Worm (Caenorhabditis elegans) whole organism, late embryonic: ENCODE results near the gene gtf-2A2.

Source experiments
- C38D4.7 ChIP-seq: fragments of 200-800 bp; sonication (Bioruptor generic); optimal IDR thresholded peaks from 2 replicates; lab custom pipeline; 2018; ENCODE audit warnings: mild to moderate bottlenecking, missing genetic modification characterization, moderate library complexity, missing compliant biosample characterization
- F13H6.1 ChIP-seq: sonication (generic microtip); optimal IDR thresholded peaks from 2 replicates; lab custom pipeline; 2016; ENCODE audit warnings: missing genetic modification characterization, missing compliant biosample characterization
- K02D7.2 ChIP-seq: sonication (generic microtip); optimal IDR thresholded peaks from 2 replicates; lab custom pipeline; 2017; ENCODE audit warnings: mild to moderate bottlenecking, missing genetic modification characterization, missing compliant biosample characterization
- T23F11.4 ChIP-seq: fragments of 200-800 bp; sonication (Bioruptor generic); optimal IDR thresholded peaks from 2 replicates; lab custom pipeline; 2018; ENCODE audit warnings: mild to moderate bottlenecking, missing genetic modification characterization, missing compliant biosample characterization
- Y22D7AL.16 ChIP-seq: sonication (generic microtip); optimal IDR thresholded peaks from 2 replicates; lab custom pipeline; 2016; ENCODE audit warnings: missing genetic modification characterization, missing compliant biosample characterization
- ahr-1 ChIP-seq: sonication (generic microtip); optimal IDR thresholded peaks from 2 replicates; lab custom pipeline; 2016; ENCODE audit warnings: missing genetic modification characterization, missing compliant biosample characterization
- ama-1 ChIP-seq: fragments of 150-350 bp; optimal IDR thresholded peaks from 2 replicates; lab custom pipeline; 2014
- ceh-18 ChIP-seq: sonication (generic microtip); optimal IDR thresholded peaks from 2 replicates; lab custom pipeline; 2016; ENCODE audit warnings: missing genetic modification characterization, missing compliant biosample characterization
- ceh-19 ChIP-seq: fragments of 200-800 bp; sonication (Bioruptor generic); optimal IDR thresholded peaks from 2 replicates; lab custom pipeline; 2018; ENCODE audit warnings: mild to moderate bottlenecking, missing genetic modification characterization, missing compliant biosample characterization
- ceh-2 ChIP-seq: sonication (generic microtip); optimal IDR thresholded peaks from 2 replicates; lab custom pipeline; 2016; ENCODE audit warnings: missing genotype, missing genetic modification characterization, missing compliant biosample characterization
- ceh-22 ChIP-seq: sonication (generic microtip); optimal IDR thresholded peaks from 2 replicates; lab custom pipeline; 2017; ENCODE audit warnings: missing biosample characterization, missing genetic modification characterization
- ceh-24 ChIP-seq: sonication (generic microtip); optimal IDR thresholded peaks from 2 replicates; lab custom pipeline; 2016; ENCODE audit warnings: mild to moderate bottlenecking, missing genetic modification characterization, missing compliant biosample characterization
- ceh-30 ChIP-seq: fragments of 150-350 bp; optimal IDR thresholded peaks from 2 replicates; lab custom pipeline; 2014; ENCODE audit warnings: missing biosample characterization, missing genetic modification characterization
- ceh-45 ChIP-seq: fragments of 200-800 bp; sonication (Bioruptor generic); IDR thresholded peaks from 2 replicates; pipeline ENCODE4 v1.3.6; 2022; ENCODE audit warnings: missing genetic modification reagents, missing genetic modification characterization, missing compliant biosample characterization
- ceh-48 ChIP-seq: sonication (generic microtip); optimal IDR thresholded peaks from 2 replicates; lab custom pipeline; 2016; ENCODE audit warnings: missing genetic modification characterization, inconsistent platforms, missing compliant biosample characterization
- ceh-9 ChIP-seq: sonication (generic microtip); optimal IDR thresholded peaks from 2 replicates; lab custom pipeline; 2016; ENCODE audit warnings: mild to moderate bottlenecking, missing genetic modification characterization, inconsistent platforms, missing compliant biosample characterization
- che-1 ChIP-seq: sonication (generic microtip); optimal IDR thresholded peaks from 2 replicates; lab custom pipeline; 2016; ENCODE audit warnings: mild to moderate bottlenecking, missing genetic modification characterization, missing compliant biosample characterization
- dmd-4 ChIP-seq: sonication (generic microtip); optimal IDR thresholded peaks from 2 replicates; lab custom pipeline; 2016; ENCODE audit warnings: borderline replicate concordance, missing genetic modification characterization, missing compliant biosample characterization
- dve-1 ChIP-seq: sonication (generic microtip); optimal IDR thresholded peaks from 2 replicates; lab custom pipeline; 2017; ENCODE audit warnings: antibody characterized with exemption, mild to moderate bottlenecking, missing genetic modification characterization, missing compliant biosample characterization
- elt-4 ChIP-seq: sonication (generic microtip); optimal IDR thresholded peaks from 2 replicates; lab custom pipeline; 2016; ENCODE audit warnings: missing genetic modification characterization, missing compliant biosample characterization
- ets-4 ChIP-seq: sonication (generic microtip); optimal IDR thresholded peaks from 2 replicates; lab custom pipeline; 2016; ENCODE audit warnings: missing genetic modification characterization, missing compliant biosample characterization
- eyg-1 ChIP-seq: sonication (generic microtip); optimal IDR thresholded peaks from 2 replicates; lab custom pipeline; 2016; ENCODE audit warnings: missing genotype, missing genetic modification characterization, missing compliant biosample characterization
- fax-1 ChIP-seq: sonication (generic microtip); optimal IDR thresholded peaks from 2 replicates; lab custom pipeline; 2016; ENCODE audit warnings: missing genotype, missing genetic modification characterization, missing compliant biosample characterization
- fkh-10 ChIP-seq: fragments of 150-350 bp; optimal IDR thresholded peaks from 2 replicates; lab custom pipeline; 2014; ENCODE audit warnings: missing biosample characterization, missing genetic modification reagents, missing genetic modification characterization
- fkh-6 ChIP-seq: sonication (generic microtip); optimal IDR thresholded peaks from 2 replicates; lab custom pipeline; 2016; ENCODE audit warnings: missing genetic modification characterization, missing compliant biosample characterization
- gmeb-2 ChIP-seq: sonication (generic microtip); optimal IDR thresholded peaks from 2 replicates; lab custom pipeline; 2016; ENCODE audit warnings: missing genetic modification characterization, inconsistent platforms, missing compliant biosample characterization
- hlh-15 ChIP-seq: sonication (generic microtip); optimal IDR thresholded peaks from 2 replicates; lab custom pipeline; 2016; ENCODE audit warnings: missing genetic modification characterization, missing compliant biosample characterization
- hlh-30 ChIP-seq: sonication (generic microtip); optimal IDR thresholded peaks from 2 replicates; lab custom pipeline; 2017; ENCODE audit warnings: antibody characterized with exemption, missing genetic modification characterization, missing compliant biosample characterization; ENCODE audit not compliant: insufficient read depth
- lim-6 ChIP-seq: sonication (generic microtip); optimal IDR thresholded peaks from 2 replicates; lab custom pipeline; 2016; ENCODE audit warnings: missing genetic modification characterization, missing compliant biosample characterization
- lin-11 ChIP-seq: fragments of 200-800 bp; sonication (Bioruptor generic); optimal IDR thresholded peaks from 2 replicates; lab custom pipeline; 2018; ENCODE audit warnings: mild to moderate bottlenecking, missing genetic modification characterization, missing compliant biosample characterization
- madf-2 ChIP-seq: sonication (generic microtip); optimal IDR thresholded peaks from 2 replicates; lab custom pipeline; 2017; ENCODE audit warnings: missing genetic modification characterization, missing compliant biosample characterization
- nfya-1 ChIP-seq: sonication (generic microtip); optimal IDR thresholded peaks from 2 replicates; lab custom pipeline; 2017; ENCODE audit warnings: missing genetic modification characterization, mild to moderate bottlenecking, missing compliant biosample characterization, antibody characterized with exemption, moderate library complexity
- nhr-11 ChIP-seq: fragments of 150-350 bp; optimal IDR thresholded peaks from 2 replicates; lab custom pipeline; 2014; ENCODE audit warnings: missing biosample characterization, missing genetic modification characterization
- nhr-232 ChIP-seq: sonication (generic microtip); optimal IDR thresholded peaks from 2 replicates; lab custom pipeline; 2016; ENCODE audit warnings: missing genetic modification characterization, missing compliant biosample characterization
- npax-4 ChIP-seq: sonication (generic microtip); optimal IDR thresholded peaks from 2 replicates; lab custom pipeline; 2016; ENCODE audit warnings: missing genetic modification characterization, missing compliant biosample characterization
- odd-2 ChIP-seq: sonication (generic microtip); optimal IDR thresholded peaks from 2 replicates; lab custom pipeline; 2017; ENCODE audit warnings: antibody characterized with exemption, mild to moderate bottlenecking, missing genetic modification characterization, missing compliant biosample characterization
- pag-3 ChIP-seq: sonication (generic microtip); optimal IDR thresholded peaks from 2 replicates; lab custom pipeline; 2016; ENCODE audit warnings: missing compliant biosample characterization, missing genetic modification characterization, borderline replicate concordance
- pat-9 ChIP-seq: fragments of 200-800 bp; sonication (Bioruptor generic); optimal IDR thresholded peaks from 2 replicates; lab custom pipeline; 2018; ENCODE audit warnings: mild to moderate bottlenecking, missing genetic modification characterization, moderate library complexity, missing compliant biosample characterization
- pha-2 ChIP-seq: sonication (generic microtip); optimal IDR thresholded peaks from 2 replicates; lab custom pipeline; 2017; ENCODE audit warnings: mild to moderate bottlenecking, missing genetic modification characterization, missing compliant biosample characterization
- pha-4 ChIP-seq: fragments of 150-350 bp; optimal IDR thresholded peaks from 2 replicates; lab custom pipeline; 2018; ENCODE audit warnings: missing biosample characterization, missing genetic modification reagents, missing genetic modification characterization
- pros-1 ChIP-seq: fragments of 150-350 bp; optimal IDR thresholded peaks from 2 replicates; lab custom pipeline; 2014; ENCODE audit warnings: missing biosample characterization, missing genetic modification reagents, missing genetic modification characterization
- ref-2 ChIP-seq: sonication (generic microtip); optimal IDR thresholded peaks from 2 replicates; lab custom pipeline; 2016; ENCODE audit warnings: missing genetic modification characterization, missing compliant biosample characterization
- rnt-1 ChIP-seq: sonication (generic microtip); optimal IDR thresholded peaks from 2 replicates; lab custom pipeline; 2016; ENCODE audit warnings: missing genetic modification characterization, missing compliant biosample characterization
- sdc-2 ChIP-seq: sonication (generic microtip); optimal IDR thresholded peaks from 2 replicates; lab custom pipeline; 2016; ENCODE audit warnings: missing genotype, missing genetic modification characterization, missing compliant biosample characterization
- sox-4 ChIP-seq: sonication (generic microtip); optimal IDR thresholded peaks from 2 replicates; lab custom pipeline; 2017; ENCODE audit warnings: mild to moderate bottlenecking, missing genetic modification characterization, inconsistent platforms, missing compliant biosample characterization
- syd-9 ChIP-seq: sonication (generic microtip); optimal IDR thresholded peaks from 2 replicates; lab custom pipeline; 2016; ENCODE audit warnings: mild to moderate bottlenecking, missing genetic modification characterization, moderate library complexity, missing compliant biosample characterization
- tbx-2 ChIP-seq: sonication (generic microtip); optimal IDR thresholded peaks from 2 replicates; lab custom pipeline; 2016; ENCODE audit warnings: missing genetic modification characterization, missing compliant biosample characterization
- tbx-7 ChIP-seq: sonication (generic microtip); optimal IDR thresholded peaks from 2 replicates; lab custom pipeline; 2016; ENCODE audit warnings: missing genotype, missing genetic modification characterization, missing compliant biosample characterization
- unc-3 ChIP-seq, 2 experiments: fragments of 200-800 bp in 1 of 2; sonication (Bioruptor generic) in 1 of 2; sonication (generic microtip) in 1 of 2; conservative IDR thresholded peaks in 1 of 2; optimal IDR thresholded peaks in 1 of 2; 2 replicates each; pipeline versions ENCODE4 v1.3.6 to Lab custom; 2016 to 2022; ENCODE audit warnings: missing compliant biosample characterization in 2 of 2, missing genetic modification characterization in 2 of 2, missing genetic modification reagents in 1 of 2
- unc-55 ChIP-seq: sonication (generic microtip); optimal IDR thresholded peaks from 2 replicates; lab custom pipeline; 2017; ENCODE audit warnings: missing biosample characterization, missing genetic modification reagents, missing genetic modification characterization
- unc-86 ChIP-seq: sonication (generic microtip); optimal IDR thresholded peaks from 2 replicates; lab custom pipeline; 2016; ENCODE audit warnings: missing genetic modification characterization, missing compliant biosample characterization
- ztf-16 ChIP-seq: sonication (generic microtip); optimal IDR thresholded peaks from 2 replicates; lab custom pipeline; 2017; ENCODE audit warnings: missing genetic modification characterization, missing compliant biosample characterization

The gtf-2A2 gene

DNA sequence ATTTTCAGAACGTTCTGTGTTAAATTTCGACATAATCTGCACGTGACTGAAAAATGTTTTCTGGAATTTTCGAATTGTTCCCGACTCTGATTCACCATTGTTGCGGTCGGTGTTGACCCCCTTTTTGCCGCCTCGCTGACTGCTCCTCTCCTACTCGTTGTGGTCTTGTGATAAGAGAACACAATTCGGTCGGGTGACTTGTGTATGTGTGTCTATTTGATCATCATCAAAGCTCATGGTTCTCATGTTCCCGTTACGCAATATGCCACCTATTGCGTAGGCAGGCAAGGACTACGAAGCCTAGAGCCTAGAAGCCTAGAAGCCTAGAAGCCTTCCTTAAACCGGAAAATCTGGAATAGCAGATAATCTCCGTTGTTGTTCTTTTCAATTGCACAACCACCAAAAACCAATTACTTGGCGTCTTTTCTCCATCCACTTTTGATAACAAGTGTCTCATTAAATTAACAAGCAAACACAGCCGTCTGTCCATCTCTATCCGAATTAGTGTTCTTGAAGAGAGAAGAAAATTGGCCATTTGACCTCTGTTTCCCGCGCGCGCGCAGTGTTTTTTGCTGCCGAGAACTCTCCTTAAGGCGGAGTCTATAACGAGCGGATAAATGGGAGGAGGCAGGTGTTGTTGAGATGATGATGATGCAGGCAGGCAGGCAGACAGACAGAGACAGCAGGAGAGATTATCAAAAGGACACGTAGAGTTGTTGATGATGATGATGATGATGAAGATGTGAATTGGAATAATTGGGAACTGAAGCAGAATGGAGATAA, 9.7 kb upstream of the gtf-2A2 start:
- no peak for TF ChIP-seq ceh-45
- no peak for TF ChIP-seq tbx-7
- TF ChIP-seq ceh-18 (tag; lab: Kevin White, UChicago) = no peak
- no peak for TF ChIP-seq pha-4 (tag; lab: Kevin White, UChicago)
- TF ChIP-seq tbx-2 = peak; percentile 44
- peak; percentile 86 for TF ChIP-seq hlh-30 (tag; lab: Kevin White, UChicago)
- TF ChIP-seq ceh-30 = no peak
- TF ChIP-seq nfya-1 (tag; lab: Kevin White, UChicago) = peak; percentile 47
- TF ChIP-seq madf-2 (tag; lab: Kevin White, UChicago) = no peak
- TF ChIP-seq fkh-6 = no peak
- TF ChIP-seq unc-86 (tag; lab: Kevin White, UChicago) = no peak
- TF ChIP-seq ceh-24 (tag; lab: Kevin White, UChicago) = no peak
- no peak for TF ChIP-seq rnt-1
- TF ChIP-seq F13H6.1 = no peak
- TF ChIP-seq ztf-16 (tag; lab: Kevin White, UChicago) = no peak
- no peak for TF ChIP-seq ref-2 (tag; lab: Kevin White, UChicago)
- TF ChIP-seq ceh-22 (tag; lab: Kevin White, UChicago) = no peak
- TF ChIP-seq elt-4 (tag; lab: Kevin White, UChicago) = no peak
- TF ChIP-seq lim-6 (tag; lab: Kevin White, UChicago) = no peak
- TF ChIP-seq pat-9 (tag; lab: Kevin White, UChicago) = no peak
- TF ChIP-seq hlh-15 = no peak
- no peak for TF ChIP-seq eyg-1 (tag; lab: Kevin White, UChicago)
- TF ChIP-seq K02D7.2 (tag; lab: Kevin White, UChicago) = no peak
- TF ChIP-seq ama-1 (lab: Kevin White, UChicago) = peak; percentile 29
- no peak for TF ChIP-seq gmeb-2
- no peak for TF ChIP-seq syd-9 (tag; lab: Kevin White, UChicago)
- no peak for TF ChIP-seq ceh-9
- no peak for TF ChIP-seq nhr-11
- TF ChIP-seq unc-55 = no peak
- TF ChIP-seq sox-4 = no peak
- no peak for TF ChIP-seq pros-1 (tag; lab: Kevin White, UChicago)
- no peak for TF ChIP-seq Y22D7AL.16 (tag; lab: Kevin White, UChicago)
- TF ChIP-seq ceh-48 (tag; lab: Kevin White, UChicago) = no peak
- no peak for TF ChIP-seq lin-11
- no peak for TF ChIP-seq ets-4 (tag; lab: Kevin White, UChicago)
- no peak for TF ChIP-seq npax-4 (tag; lab: Kevin White, UChicago)
- TF ChIP-seq che-1 (tag; lab: Kevin White, UChicago) = no peak
- TF ChIP-seq T23F11.4 (GFP tag; lab: Kevin White, UChicago) = peak; percentile 1
- TF ChIP-seq unc-3 (GFP tag; conservative IDR thresholded peaks at IDR 0.05; lab: Robert Waterston, UW) = no peak
- TF ChIP-seq unc-3 (tag; optimal IDR thresholded peaks at IDR 0.05; lab: Kevin White, UChicago) = no peak
- TF ChIP-seq sdc-2 (tag; lab: Kevin White, UChicago) = no peak
- TF ChIP-seq ahr-1 (tag; lab: Kevin White, UChicago) = no peak
- no peak for TF ChIP-seq ceh-19 (GFP tag; lab: Kevin White, UChicago)
- TF ChIP-seq dmd-4 (tag; lab: Kevin White, UChicago) = no peak
- no peak for TF ChIP-seq pha-2 (tag; lab: Kevin White, UChicago)
- TF ChIP-seq nhr-232 (tag; lab: Kevin White, UChicago) = no peak
- no peak for TF ChIP-seq dve-1 (tag; lab: Kevin White, UChicago)
- no peak for TF ChIP-seq odd-2 (tag; lab: Kevin White, UChicago)
- no peak for TF ChIP-seq pag-3 (tag; lab: Kevin White, UChicago)
- no peak for TF ChIP-seq fax-1
- TF ChIP-seq fkh-10 (GFP tag; lab: Kevin White, UChicago) = no peak
- no peak for TF ChIP-seq ceh-2 (tag; lab: Kevin White, UChicago)
- no peak for TF ChIP-seq C38D4.7 (GFP tag; lab: Kevin White, UChicago)
